Fruit fly (Drosophila melanogaster) S2 (cell line): ENCODE measurements around the gene CG7294.

ENCODE experiments used
- CG8478 ChIP-seq: fragments of >200 bp; optimal IDR thresholded peaks from 2 replicates; lab custom pipeline; 2018
- CTCF ChIP-seq, 2 experiments: fragments of >200 bp; optimal IDR thresholded peaks; 2 replicates each; lab custom pipeline; 2018

The CG7294 gene

DNA sequence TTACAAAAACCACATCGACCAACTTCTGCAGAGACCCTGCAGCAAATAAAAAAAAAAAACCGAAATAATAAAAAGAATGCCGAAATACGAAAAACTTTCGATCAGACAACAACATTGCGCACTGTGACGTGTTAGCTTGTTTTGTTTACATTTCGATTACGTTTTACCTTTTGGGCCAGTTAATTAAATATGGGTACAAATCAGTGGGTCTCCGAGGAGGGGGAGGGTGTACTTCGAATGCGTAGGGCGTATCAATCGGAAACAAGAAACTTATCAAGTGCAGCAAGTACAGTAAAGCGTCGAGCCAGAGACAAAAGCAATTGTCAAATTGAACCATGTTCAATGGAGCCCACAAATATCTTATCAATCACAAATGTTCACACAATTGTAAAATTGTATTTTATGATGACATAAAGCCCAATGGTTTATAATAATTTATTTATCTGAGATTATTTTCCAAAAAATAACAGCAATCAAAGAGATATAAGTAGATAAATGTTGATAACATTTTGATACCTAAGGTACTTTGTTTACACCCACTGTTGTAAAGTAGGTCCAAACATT, 12.5 kb upstream of the CG7294 start, which contains the start of gene Lip1:
TSS of gene Lip1 (minus strand) at position 46 of the 564 bp plus-strand sequence.
- no peak for TF ChIP-seq CG8478 (lab: Kevin White, UChicago)
- no peak for TF ChIP-seq CTCF (optimal IDR thresholded peaks at IDR 0.05; lab: Kevin White, UChicago)

DNA sequence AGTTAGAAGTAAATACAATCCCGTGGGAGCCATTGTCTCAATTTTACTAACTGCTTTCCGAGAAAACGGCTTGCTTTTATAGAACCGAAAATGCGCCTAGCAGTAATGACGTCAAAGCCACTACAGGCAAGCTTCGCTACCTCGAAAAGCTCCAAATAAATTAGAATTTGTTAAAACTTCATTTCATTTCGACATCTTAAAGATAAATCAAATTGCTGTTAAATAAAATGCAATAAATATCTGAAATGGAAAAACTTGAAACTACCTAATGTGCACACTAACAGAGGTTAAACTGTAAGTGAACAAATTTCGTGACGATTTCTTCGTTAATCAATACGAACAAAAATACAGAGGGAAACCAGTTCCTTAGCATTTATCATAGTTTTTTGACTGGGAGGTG, 8.9 kb upstream of the CG7294 start, which contains the start of gene CG7300:
TSS of gene CG7300 (minus strand) at position 52 of the 400 bp plus-strand sequence.
- TF ChIP-seq CTCF (optimal IDR thresholded peaks at IDR 0.05; lab: Kevin White, UChicago) (no peak), CG8478 (lab: Kevin White, UChicago) (no peak)

DNA sequence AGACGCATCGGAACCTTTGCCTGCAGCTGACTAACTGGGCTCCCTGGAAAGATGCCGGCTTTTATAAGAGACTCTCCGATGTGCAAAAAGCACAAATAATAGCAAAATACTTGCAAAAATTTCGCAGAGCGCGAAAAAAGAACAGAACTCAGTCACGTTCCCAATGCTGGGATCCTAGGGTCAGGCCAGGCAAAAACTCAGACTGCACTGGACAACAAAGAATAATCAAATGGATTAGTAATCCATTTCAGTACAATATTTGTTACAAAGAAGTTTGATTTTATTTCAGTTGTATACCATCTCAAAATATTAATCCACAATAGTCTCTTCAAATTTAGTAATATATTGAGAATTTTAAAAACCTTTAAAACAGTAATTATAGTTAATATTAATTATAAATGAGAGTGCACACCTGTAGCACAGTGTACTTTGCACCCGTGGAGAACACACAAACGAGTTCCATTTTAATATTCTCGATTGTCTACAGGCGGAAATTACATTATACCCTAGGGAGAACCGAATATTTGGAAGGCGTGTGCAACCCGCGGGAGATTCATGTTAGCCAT, 5.1 kb upstream of the CG7294 start, which contains the start of gene CG17108:
TSS of gene CG17108 (minus strand) at position 51 of the 566 bp plus-strand sequence.
- TF ChIP-seq CTCF (optimal IDR thresholded peaks at IDR 0.05; lab: Kevin White, UChicago) = no peak
- TF ChIP-seq CG8478 (lab: Kevin White, UChicago) = no peak

DNA sequence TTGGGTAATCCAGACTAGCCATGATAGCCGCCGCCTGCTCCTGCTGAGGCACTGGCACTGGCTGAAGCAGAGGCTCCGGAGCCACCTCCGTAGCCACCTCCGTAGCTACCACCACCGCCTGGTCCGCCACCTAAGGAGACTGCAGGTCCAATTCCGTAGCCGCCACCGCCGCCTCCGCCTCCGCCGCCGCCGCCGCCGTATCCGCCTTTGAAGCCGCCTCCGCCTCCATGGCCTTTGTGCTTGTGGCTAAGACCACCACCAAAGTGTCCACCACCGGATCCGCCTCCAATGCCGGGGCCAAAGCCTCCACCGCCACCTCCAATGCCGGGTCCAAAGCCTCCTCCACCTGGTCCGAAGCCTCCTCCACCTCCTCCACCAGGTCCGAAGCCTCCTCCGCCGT, 3.9 kb upstream of the CG7294 start:
- no peak for TF ChIP-seq CG8478 (lab: Kevin White, UChicago)
- no peak for TF ChIP-seq CTCF (optimal IDR thresholded peaks at IDR 0.05; lab: Kevin White, UChicago)

DNA sequence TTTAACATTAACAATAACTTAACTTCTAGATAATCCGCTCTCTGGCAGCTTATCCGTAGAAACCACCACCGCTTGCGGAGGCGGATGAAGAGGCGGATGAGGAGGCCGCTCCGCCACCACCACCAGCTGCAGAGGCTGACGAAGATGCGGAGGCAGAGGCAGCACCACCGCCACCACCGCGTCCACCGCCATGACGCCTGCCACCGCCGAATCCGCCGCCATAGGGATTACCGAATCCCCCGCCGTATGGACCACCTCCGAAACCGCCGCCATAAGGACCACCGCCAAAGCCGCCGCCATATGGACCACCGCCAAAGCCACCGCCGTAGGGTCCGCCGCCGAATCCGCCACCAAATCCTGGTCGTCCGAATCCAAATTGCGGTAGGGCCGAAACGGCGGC, 307 bp downstream of the CG7294 start:
- TF ChIP-seq CTCF (optimal IDR thresholded peaks at IDR 0.05; lab: Kevin White, UChicago) (no peak), CG8478 (lab: Kevin White, UChicago) (no peak)

DNA sequence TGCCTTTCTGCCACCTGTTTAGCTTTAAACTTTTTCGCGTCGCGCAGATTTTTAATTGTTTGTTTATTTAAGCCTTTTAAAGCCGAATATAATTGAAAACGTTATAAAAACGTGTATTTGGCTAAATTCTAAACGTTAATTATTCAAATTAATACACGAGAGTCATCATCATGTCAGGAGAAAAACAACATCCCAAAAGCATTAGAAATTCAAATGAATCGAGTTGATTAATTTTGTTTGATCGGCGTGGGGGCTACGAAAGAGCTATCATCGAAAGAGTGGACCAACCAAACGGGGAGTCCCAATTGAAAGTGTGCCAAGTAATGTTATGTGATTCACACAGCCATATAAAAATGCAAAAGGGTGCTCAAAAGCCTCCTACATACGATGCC, 1.3 kb downstream of the CG7294 start:
- no peak for TF ChIP-seq CTCF (optimal IDR thresholded peaks at IDR 0.05; lab: Kevin White, UChicago)
- TF ChIP-seq CG8478 (lab: Kevin White, UChicago) = no peak

DNA sequence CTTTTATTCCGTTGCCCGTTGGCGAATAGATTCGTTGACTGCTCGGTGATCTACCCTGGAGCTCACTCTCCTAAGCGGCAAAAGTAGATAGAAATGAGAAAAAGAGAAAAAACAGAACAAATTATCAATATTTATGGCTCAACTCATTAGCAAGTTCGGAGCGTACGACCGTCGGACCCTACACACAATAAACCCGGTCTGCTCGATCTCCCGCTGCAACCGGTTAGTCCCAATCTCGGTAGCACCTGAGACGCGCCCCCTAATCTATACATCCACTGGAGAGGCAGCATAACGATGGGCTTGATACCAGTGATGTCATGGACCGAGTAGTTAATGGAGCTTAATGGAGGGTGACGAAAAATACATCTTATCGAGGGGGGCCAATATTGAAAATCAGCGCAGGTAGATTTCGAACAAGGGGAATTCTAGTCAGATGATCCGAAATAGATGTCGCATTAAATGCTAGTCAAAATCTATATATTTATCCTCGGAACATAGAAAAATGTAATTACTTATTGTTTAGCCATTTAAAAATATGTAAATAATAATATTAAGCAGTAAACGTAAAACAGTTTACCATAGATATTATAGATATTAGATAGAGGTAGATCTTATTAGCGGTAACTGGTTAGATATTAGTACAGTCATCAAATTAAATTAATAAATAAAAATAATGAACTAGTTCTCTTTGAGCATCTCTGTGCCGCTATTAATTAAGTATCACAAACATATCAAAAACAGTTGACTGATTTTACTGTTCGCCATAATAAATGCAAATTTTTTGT, 1.9 kb downstream of the CG7294 start, which contains the start of gene CG7296:
TSS of gene CG7296 (minus strand) at position 58 of the 785 bp plus-strand sequence.
- TF ChIP-seq CG8478 (lab: Kevin White, UChicago) = no peak
- no peak for TF ChIP-seq CTCF (optimal IDR thresholded peaks at IDR 0.05; lab: Kevin White, UChicago)

DNA sequence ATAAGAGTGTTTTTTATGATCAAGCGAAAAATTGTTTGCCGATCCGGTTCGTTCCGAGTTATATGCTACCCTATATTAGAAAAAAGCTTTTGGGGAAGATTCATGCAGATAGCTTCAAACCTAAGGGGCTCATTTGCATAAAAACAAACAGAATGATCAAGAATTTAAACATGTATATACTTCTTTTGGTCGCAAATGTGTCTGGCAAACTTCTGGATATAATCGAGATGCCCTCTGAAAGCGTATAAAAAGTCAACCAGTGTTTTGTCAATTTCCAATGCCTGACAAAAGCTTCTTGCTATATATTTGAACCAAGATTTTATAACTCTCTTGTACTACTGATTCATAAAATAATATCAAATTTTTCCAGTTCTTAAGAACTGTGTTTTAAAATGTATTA, 3.4 kb downstream of the CG7294 start:
- no peak for TF ChIP-seq CTCF (optimal IDR thresholded peaks at IDR 0.05; lab: Kevin White, UChicago)
- TF ChIP-seq CG8478 (lab: Kevin White, UChicago) = no peak

DNA sequence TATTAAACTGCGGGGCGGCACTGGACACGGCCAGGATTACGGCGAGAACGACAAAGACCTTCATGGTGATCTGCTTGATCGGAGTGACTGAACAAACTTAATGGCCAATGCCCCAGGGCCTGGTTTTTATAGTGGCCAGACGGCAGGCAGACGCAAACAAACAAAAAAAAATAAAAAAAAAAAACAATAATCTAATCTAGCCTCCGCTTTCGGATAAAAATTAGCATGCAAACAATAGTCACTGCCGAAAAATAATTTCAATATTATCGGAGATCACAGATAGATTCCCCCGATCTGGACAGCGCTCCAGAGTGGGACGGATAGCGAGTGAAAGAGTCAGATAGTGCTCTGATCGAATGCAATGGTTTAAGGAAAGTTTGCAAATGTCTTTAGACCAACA, 4.8 kb downstream of the CG7294 start, which contains the start of gene CG7299:
TSS of gene CG7299 (minus strand) at position 101 of the 400 bp plus-strand sequence.
- TF ChIP-seq CG8478 (lab: Kevin White, UChicago) = no peak
- TF ChIP-seq CTCF (optimal IDR thresholded peaks at IDR 0.05; lab: Kevin White, UChicago) = no peak

DNA sequence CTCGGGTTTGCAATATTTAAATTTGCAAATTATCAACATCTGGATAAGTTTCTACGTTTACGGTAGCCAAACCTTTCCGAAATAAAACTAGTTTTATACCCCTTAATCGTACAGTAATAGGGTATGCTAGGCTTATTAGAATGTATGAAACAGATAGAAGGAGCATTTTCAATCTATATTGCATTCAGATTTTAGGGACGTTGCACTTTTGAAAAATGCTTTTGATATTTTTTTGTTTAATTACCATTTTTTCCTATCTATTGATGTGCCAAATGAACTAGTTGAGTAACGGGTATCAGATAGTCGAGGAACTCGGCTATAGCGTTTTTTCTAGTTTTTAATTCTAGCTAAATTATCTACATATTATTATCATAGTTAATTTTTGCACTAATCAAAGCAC, 6.2 kb downstream of the CG7294 start:
- no peak for TF ChIP-seq CTCF (optimal IDR thresholded peaks at IDR 0.05; lab: Kevin White, UChicago)
- TF ChIP-seq CG8478 (lab: Kevin White, UChicago) = no peak

DNA sequence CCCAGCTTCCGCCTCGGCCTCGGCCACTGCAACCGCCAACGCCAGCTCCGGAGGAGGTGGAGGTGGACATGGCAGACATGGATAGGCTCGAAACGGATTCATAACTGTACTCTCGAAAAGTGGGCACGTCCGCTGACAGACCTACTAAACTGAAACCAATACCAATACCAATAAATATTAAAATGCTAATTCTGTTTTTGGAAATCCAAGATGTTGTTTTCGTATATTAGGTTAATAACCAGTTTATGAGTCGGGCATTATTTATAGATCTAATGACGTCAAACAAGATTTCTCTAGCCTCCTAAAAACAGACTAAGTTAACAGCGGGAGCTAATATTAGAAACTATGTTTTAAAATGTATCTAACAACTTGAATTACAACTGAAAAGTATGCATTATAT, 6.9 kb downstream of the CG7294 start:
- TF ChIP-seq CTCF (optimal IDR thresholded peaks at IDR 0.05; lab: Kevin White, UChicago) = no peak

DNA sequence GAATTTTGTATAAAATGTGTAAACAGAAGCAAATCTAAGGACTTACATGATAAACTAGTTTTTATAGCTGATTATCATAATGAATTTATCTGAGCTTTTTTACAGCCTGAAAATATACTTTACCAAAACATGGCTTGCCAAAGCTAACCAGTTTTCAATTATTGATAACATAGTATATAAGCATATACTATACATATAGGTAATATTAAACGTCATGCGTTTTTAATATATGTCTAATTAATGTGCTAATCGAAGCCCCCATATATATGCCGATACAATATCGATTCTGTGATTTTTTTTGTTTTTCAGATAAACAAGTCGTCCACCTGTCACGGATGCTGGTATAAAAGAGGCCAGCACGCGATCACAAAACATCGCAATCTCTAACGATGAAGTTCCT, 7.5 kb downstream of the CG7294 start, which contains the start of gene CG17107:
TSS of gene CG17107 (plus strand) at position 301 of the 400 bp plus-strand sequence.
- TF ChIP-seq CTCF (optimal IDR thresholded peaks at IDR 0.05; lab: Kevin White, UChicago) = no peak
- no peak for TF ChIP-seq CG8478 (lab: Kevin White, UChicago)

DNA sequence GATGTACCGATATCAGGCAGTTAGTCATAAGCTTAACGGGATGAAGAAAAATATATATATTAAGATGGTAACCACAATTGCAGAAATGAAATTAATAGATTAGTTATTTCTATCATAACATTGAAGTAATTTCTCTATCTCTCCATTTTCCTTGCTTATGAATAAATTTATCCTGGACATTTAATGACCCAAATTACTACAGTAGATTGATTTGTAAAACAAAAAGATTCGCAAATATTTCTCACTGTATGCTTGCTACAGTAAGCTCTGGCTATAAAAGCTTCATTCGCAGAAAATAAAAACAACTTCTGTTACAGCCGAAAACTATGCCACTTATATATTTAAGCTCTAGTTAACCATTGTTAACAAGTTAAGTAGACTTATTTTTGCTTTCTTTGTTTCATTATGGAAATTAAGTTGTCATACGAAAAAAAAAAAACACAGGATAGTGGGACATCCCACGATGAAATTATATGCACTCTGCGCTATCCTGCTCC, 8.4 kb downstream of the CG7294 start, which contains the start of gene CG17105:
TSS of gene CG17105 (plus strand) at position 447 of the 497 bp plus-strand sequence.
- TF ChIP-seq CTCF (optimal IDR thresholded peaks at IDR 0.05; lab: Kevin White, UChicago) (no peak), CG8478 (lab: Kevin White, UChicago) (no peak)

DNA sequence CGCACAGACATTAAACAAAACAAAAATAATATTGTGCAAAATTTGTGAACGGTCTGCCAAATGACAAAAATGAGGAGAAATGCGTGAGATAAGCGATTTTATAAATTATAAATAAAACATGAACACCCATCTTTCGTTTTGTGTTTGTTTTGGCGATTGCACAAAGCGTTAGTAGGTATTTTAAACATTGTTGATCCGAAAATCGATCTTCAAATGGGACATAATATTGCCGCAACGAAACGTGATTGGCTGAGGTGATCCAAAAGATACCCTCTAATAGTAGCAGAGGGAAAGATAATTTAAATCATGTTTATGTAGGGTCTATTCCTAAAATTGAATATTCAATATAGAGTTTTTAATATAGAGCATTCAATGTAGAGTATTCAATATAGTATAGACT, 9.5 kb downstream of the CG7294 start:
- no peak for TF ChIP-seq CTCF (optimal IDR thresholded peaks at IDR 0.05; lab: Kevin White, UChicago)
- TF ChIP-seq CG8478 (lab: Kevin White, UChicago) = no peak

DNA sequence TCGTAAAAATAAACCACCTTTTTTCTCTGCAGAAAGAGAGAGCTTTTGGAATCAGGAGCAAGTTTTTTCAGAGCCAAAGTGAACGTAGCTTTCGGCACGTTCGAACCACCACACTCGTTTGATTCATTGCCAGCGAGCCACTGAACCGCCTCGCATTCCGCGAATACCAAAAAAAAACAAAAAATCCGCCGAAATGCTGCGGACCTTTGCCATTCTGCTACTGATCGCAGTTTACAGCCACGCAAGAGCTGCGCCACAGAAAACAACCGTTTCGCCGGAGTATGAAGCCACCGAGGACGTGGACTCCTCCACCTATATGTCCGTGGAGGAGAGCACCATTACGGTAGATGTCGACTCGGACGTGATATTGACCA, 11.4 kb downstream of the CG7294 start:
- no peak for TF ChIP-seq CTCF (optimal IDR thresholded peaks at IDR 0.05; lab: Kevin White, UChicago)
- TF ChIP-seq CG8478 (lab: Kevin White, UChicago) = no peak
